Fruit fly (Drosophila melanogaster) whole organism, prepupa: ENCODE data around the gene Qsox2.

ENCODE experiments used
- CG10631 ChIP-seq: fragments of 200-800 bp; sonication (Bioruptor generic); optimal IDR thresholded peaks from 2 replicates; lab custom pipeline; 2016; ENCODE audit warnings: missing biosample characterization, missing genetic modification characterization
- CG11762 ChIP-seq: fragments of 200-800 bp; sonication (Bioruptor generic); optimal IDR thresholded peaks from 3 replicates; lab custom pipeline; 2016; ENCODE audit warnings: missing biosample characterization, missing genetic modification characterization; ENCODE audit not compliant: insufficient read depth
- CG15336 ChIP-seq: fragments of 200-800 bp; sonication (Bioruptor generic); IDR thresholded peaks from 2 replicates; pipeline ENCODE4 v1.3.6; 2022; ENCODE audit warnings: missing biosample characterization, missing genetic modification characterization
- CG32006 ChIP-seq: fragments of 200-800 bp; sonication (Bioruptor generic); optimal IDR thresholded peaks from 3 replicates; lab custom pipeline; 2017; ENCODE audit warnings: missing biosample characterization, mild to moderate bottlenecking, missing genetic modification characterization
- CG3919 ChIP-seq: fragments of 200-800 bp; sonication (Bioruptor generic); optimal IDR thresholded peaks from 3 replicates; lab custom pipeline; 2016; ENCODE audit warnings: missing biosample characterization, missing genetic modification characterization
- CG4318 ChIP-seq: fragments of 200-800 bp; sonication (Bioruptor generic); optimal IDR thresholded peaks from 3 replicates; lab custom pipeline; 2017; ENCODE audit warnings: missing biosample characterization, mild to moderate bottlenecking, missing genetic modification characterization
- CG6276 ChIP-seq: fragments of 200-800 bp; sonication (Bioruptor generic); optimal IDR thresholded peaks from 2 replicates; lab custom pipeline; 2017; ENCODE audit warnings: missing biosample characterization, mild to moderate bottlenecking, missing genetic modification characterization
- CG6808 ChIP-seq: fragments of 200-800 bp; sonication (Bioruptor generic); optimal IDR thresholded peaks from 3 replicates; lab custom pipeline; 2017; ENCODE audit warnings: missing biosample characterization, missing genetic modification characterization, mild to moderate bottlenecking, moderate library complexity, missing genetic modification reagents
- CG8119 ChIP-seq: fragments of 200-800 bp; sonication (Bioruptor generic); IDR thresholded peaks from 3 replicates; pipeline ENCODE4 v1.3.6; 2022; ENCODE audit warnings: missing biosample characterization, missing genetic modification characterization
- CG8632 ChIP-seq: fragments of 200-800 bp; sonication (Bioruptor generic); optimal IDR thresholded peaks from 3 replicates; lab custom pipeline; 2016; ENCODE audit warnings: missing biosample characterization, missing genetic modification characterization
- Eip75B ChIP-seq: fragments of 200-800 bp; sonication (Bioruptor generic); optimal IDR thresholded peaks from 3 replicates; lab custom pipeline; 2016; ENCODE audit warnings: missing biosample characterization, missing genetic modification characterization
- Eip78C ChIP-seq: fragments of 200-800 bp; sonication (Bioruptor generic); peaks from one replicate; lab custom pipeline; 2016; ENCODE audit warnings: missing biosample characterization, missing genetic modification characterization
- Gug ChIP-seq: fragments of 200-800 bp; sonication (Bioruptor generic); IDR thresholded peaks from 2 replicates; pipeline ENCODE4 v1.3.6; 2022; ENCODE audit warnings: missing biosample characterization, missing genetic modification characterization
- Hr38 ChIP-seq: sonication (Bioruptor generic); optimal IDR thresholded peaks from 2 replicates; lab custom pipeline; 2016; ENCODE audit warnings: missing biosample characterization, missing genetic modification characterization
- Met ChIP-seq: fragments of 200-800 bp; sonication (Bioruptor generic); optimal IDR thresholded peaks from 3 replicates; lab custom pipeline; 2016; ENCODE audit warnings: missing biosample characterization, missing genetic modification characterization
- Sox14 ChIP-seq: fragments of 200-800 bp; sonication (Bioruptor generic); optimal IDR thresholded peaks from 3 replicates; lab custom pipeline; 2016; ENCODE audit warnings: missing biosample characterization, missing genetic modification characterization
- Sox15 ChIP-seq: fragments of 200-800 bp; sonication (Bioruptor generic); optimal IDR thresholded peaks from 3 replicates; lab custom pipeline; 2016; ENCODE audit warnings: missing biosample characterization, missing genetic modification characterization
- eg ChIP-seq: fragments of 200-800 bp; sonication (Bioruptor generic); IDR thresholded peaks from 3 replicates; pipeline ENCODE4 v1.3.6; 2022; ENCODE audit warnings: missing biosample characterization, missing genetic modification characterization
- esn ChIP-seq: fragments of 200-800 bp; sonication (Bioruptor generic); optimal IDR thresholded peaks from 2 replicates; lab custom pipeline; 2016; ENCODE audit warnings: missing biosample characterization, mild to moderate bottlenecking, missing genetic modification characterization, moderate library complexity
- lz ChIP-seq: fragments of 200-800 bp; sonication (Bioruptor generic); optimal IDR thresholded peaks from 3 replicates; lab custom pipeline; 2016; ENCODE audit warnings: missing biosample characterization, missing genetic modification characterization
- pdm3 ChIP-seq: fragments of 200-800 bp; sonication (Bioruptor generic); optimal IDR thresholded peaks from 3 replicates; lab custom pipeline; 2016; ENCODE audit warnings: missing biosample characterization, missing genetic modification characterization
- salr ChIP-seq, 2 experiments: fragments of 200-800 bp; sonication (Bioruptor generic); optimal IDR thresholded peaks; 3 replicates each; lab custom pipeline; 2016 to 2018; ENCODE audit warnings: missing biosample characterization in 2 of 2, missing genetic modification characterization in 2 of 2, mild to moderate bottlenecking in 1 of 2
- ss ChIP-seq, 2 experiments: fragments of 200-800 bp; sonication (Bioruptor generic); optimal IDR thresholded peaks; 2 replicates in 1 of 2; 3 replicates in 1 of 2; lab custom pipeline; 2017 to 2018; ENCODE audit warnings: mild to moderate bottlenecking in 2 of 2, missing biosample characterization in 2 of 2, missing genetic modification characterization in 2 of 2, moderate library complexity in 1 of 2
- vri ChIP-seq: fragments of 200-800 bp; sonication (Bioruptor generic); optimal IDR thresholded peaks from 3 replicates; lab custom pipeline; 2016; ENCODE audit warnings: missing biosample characterization, mild to moderate bottlenecking, missing genetic modification characterization

The Qsox2 gene

DNA sequence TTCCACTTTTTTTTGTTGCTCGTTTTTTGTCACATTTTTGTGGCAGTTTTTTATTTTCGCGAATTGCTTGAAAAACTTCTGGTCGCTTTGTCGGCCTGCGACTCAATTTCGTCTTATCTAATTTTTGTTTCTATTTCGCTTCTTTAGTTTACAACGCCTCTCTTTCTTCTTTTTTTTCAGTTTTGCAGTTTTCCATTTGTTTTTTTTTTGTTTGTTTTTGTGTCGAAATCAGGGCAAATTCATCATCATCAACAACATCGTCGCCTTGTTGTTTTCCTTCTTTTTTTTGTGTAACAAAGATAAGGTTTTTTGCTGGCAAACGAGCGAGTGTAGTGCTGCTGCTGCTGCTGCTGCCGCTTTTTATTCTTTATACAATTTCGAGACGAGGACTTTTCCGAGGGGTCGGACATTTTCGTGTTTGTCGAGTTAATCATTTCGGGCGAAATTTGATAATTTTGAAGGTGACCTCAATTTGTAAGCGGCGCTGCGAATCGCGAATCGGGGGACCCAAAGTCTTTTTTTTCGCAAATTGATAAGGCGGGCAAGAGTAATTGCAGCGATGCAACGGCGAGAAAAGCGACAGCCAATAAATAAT, 40.6 kb downstream of the Qsox2 start (continued):
- TF ChIP-seq Eip78C (GFP tag; lab: Kevin White, UChicago): peak; percentile 4
- TF ChIP-seq pdm3: no peak
- TF ChIP-seq vri: peak; percentile 30
- TF ChIP-seq CG6808: no peak
- TF ChIP-seq esn (GFP tag; lab: Kevin White, UChicago): peak; percentile 1
- TF ChIP-seq CG4318 (GFP tag; lab: Kevin White, UChicago): no peak
- TF ChIP-seq CG11762 (GFP tag; lab: Kevin White, UChicago): no peak

DNA sequence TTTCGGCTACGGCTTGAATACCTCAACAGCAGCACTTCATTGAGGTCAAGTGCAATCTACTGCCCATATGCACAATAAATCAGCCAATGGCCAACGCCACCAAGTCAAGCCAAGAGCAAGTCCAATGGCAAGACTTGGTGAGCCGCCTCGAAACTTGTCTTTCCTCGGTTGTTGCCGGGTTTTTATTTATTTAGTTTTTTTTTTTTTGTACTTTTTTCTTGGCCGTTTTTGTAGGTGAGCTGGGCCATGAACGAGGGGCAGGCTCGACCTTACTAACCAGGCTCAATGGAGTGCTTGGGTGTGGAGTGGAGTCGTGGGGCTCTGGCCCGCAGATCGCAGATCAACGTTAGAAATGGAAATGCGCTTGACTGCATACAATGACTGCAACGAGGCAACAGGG, 42.8 kb downstream of the Qsox2 start:
- peak; percentile 55; the same call in 2 of the 3 replicates for TF ChIP-seq eg (GFP tag; lab: Robert Waterston, UW)
- peak in 1 of 2 experiments; percentile 16 for TF ChIP-seq salr (GFP tag; optimal IDR thresholded peaks at IDR 0.05; lab: Kevin White, UChicago)
- peak; percentile 34 for TF ChIP-seq CG6276
- no peak for TF ChIP-seq Met (GFP tag; lab: Kevin White, UChicago)
- peak; percentile 73 for TF ChIP-seq CG8119
- peak; percentile 35 for TF ChIP-seq CG32006
- peak in 1 of 2 experiments; percentile 12 for TF ChIP-seq ss (GFP tag; optimal IDR thresholded peaks at IDR 0.05; lab: Kevin White, UChicago)
- TF ChIP-seq Gug (GFP tag; lab: Robert Waterston, UW): no peak
- TF ChIP-seq Sox14: no peak
- peak; percentile 64 for TF ChIP-seq CG15336 (GFP tag; lab: Robert Waterston, UW)

DNA sequence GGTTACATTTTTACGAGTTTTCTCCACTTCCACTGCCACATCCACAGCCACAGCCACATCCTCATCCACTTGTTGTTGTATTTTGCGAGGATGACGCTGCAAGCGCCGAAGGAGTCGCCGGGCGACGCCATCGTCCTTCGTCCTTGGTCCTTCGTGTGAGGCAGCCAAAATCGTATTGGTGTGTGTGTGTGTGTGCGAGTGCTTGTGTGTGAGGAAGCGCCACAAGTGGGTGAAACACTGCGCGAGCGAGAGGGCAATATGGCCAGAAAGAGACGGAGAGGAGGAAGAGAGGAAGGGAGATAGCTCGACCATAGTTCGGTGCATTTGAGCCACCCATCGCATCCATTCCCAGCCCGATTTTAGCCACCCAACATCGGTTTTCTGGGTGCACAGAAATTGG, 50.8 kb downstream of the Qsox2 start:
- TF ChIP-seq Sox15 (GFP tag; lab: Kevin White, UChicago) (no peak), eg (GFP tag; lab: Robert Waterston, UW) (no peak), Hr38 (GFP tag; lab: Kevin White, UChicago) (no peak), CG3919 (GFP tag; lab: Kevin White, UChicago) (no peak), Eip75B (GFP tag; lab: Kevin White, UChicago) (no peak), Eip78C (GFP tag; lab: Kevin White, UChicago) (no peak), vri (no peak), CG10631 (GFP tag; lab: Kevin White, UChicago) (no peak), CG8632 (GFP tag; lab: Kevin White, UChicago) (no peak), lz (GFP tag; lab: Kevin White, UChicago) (no peak), Sox14 (no peak), CG4318 (GFP tag; lab: Kevin White, UChicago) (no peak)
